Worm (Caenorhabditis elegans) whole organism, L4/young adult: ENCODE results near the gene spig-9.

ENCODE experiments used
- W03F9.2 ChIP-seq: fragments of 150-350 bp; optimal IDR thresholded peaks from 2 replicates; lab custom pipeline; 2014; ENCODE audit warnings: missing biosample characterization, missing genetic modification characterization
- him-1 ChIP-seq: sonication (generic microtip); optimal IDR thresholded peaks from 2 replicates; lab custom pipeline; 2016; ENCODE audit warnings: missing genotype, missing genetic modification reagents, missing genetic modification characterization, missing compliant biosample characterization

- TF ChIP-seq W03F9.2 (tag; lab: Kevin White, UChicago) (no peak), him-1 (tag; lab: Kevin White, UChicago) (no peak)
Observed at ce11 chrV:13562748-13563147, 48.9 kb downstream of the spig-9 start.
